Worm (Caenorhabditis elegans): ENCODE results near the gene ncr-1.

DNA sequence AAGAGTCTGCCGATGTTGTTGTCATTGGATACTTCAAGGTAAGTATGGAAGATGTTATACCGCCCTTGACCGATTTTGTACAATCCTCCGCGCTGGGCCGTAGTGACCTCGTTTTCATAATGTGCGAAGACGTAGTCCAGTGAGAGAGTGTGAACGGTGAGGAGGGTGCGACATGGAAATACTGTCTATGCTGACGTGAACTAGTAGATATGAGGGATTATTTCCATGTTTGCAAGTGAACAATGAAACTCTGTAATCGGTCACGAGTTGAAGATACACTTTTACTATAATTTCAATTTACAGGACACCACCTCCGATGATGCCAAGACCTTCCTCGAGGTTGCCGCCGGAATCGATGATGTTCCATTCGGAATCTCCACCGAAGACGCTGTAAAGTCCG, 36.2 kb upstream of the ncr-1 start:
- TF ChIP-seq mab-5 (tag; optimal IDR thresholded peaks at IDR 0.05): no peak
- TF ChIP-seq unc-62 (GFP tag; optimal IDR thresholded peaks at IDR 0.05): no peak
- no peak for TF ChIP-seq lsy-2 (tag; optimal IDR thresholded peaks at IDR 0.05)
- TF ChIP-seq ces-1 (GFP tag; optimal IDR thresholded peaks at IDR 0.05): no peak
- TF ChIP-seq elt-3 (tag; optimal IDR thresholded peaks at IDR 0.05): no peak
